Fruit fly (Drosophila melanogaster) whole organism, pupa: ENCODE measurements around the gene Bx.

Experiments used
- CG10348 ChIP-seq: fragments of 200-800 bp; sonication (Bioruptor generic); IDR thresholded peaks from 2 replicates; pipeline ENCODE4 v1.3.6; 2022; ENCODE audit warnings: missing biosample characterization, missing genetic modification characterization
- CG12605 ChIP-seq: fragments of 200-800 bp; sonication (Bioruptor generic); IDR thresholded peaks from 2 replicates; pipeline ENCODE4 v1.3.6; 2022; ENCODE audit warnings: missing biosample characterization, missing genetic modification characterization
- CG13204 ChIP-seq: fragments of 200-800 bp; sonication (Bioruptor generic); optimal IDR thresholded peaks from 2 replicates; lab custom pipeline; 2018; ENCODE audit warnings: missing biosample characterization, mild to moderate bottlenecking, missing genetic modification characterization, moderate library complexity
- CG14655 ChIP-seq: fragments of 200-800 bp; sonication (Bioruptor generic); optimal IDR thresholded peaks from 3 replicates; lab custom pipeline; 2017; ENCODE audit warnings: mild to moderate bottlenecking, missing biosample characterization, missing genetic modification reagents, missing genetic modification characterization
- CG15710 ChIP-seq: fragments of 200-800 bp; sonication (Bioruptor generic); optimal IDR thresholded peaks from 2 replicates; lab custom pipeline; 2018; ENCODE audit warnings: missing biosample characterization, mild to moderate bottlenecking, missing genetic modification characterization, moderate library complexity
- CG17806 ChIP-seq: fragments of 200-800 bp; sonication (Bioruptor generic); optimal IDR thresholded peaks from 2 replicates; lab custom pipeline; 2018; ENCODE audit warnings: missing biosample characterization, mild to moderate bottlenecking, missing genetic modification characterization, moderate library complexity
- CG32121 ChIP-seq: fragments of 200-800 bp; sonication (Bioruptor generic); IDR thresholded peaks from 2 replicates; pipeline ENCODE4 v1.3.6; 2022; ENCODE audit warnings: missing biosample characterization, missing genetic modification characterization
- CG34367 ChIP-seq: fragments of 200-800 bp; sonication (Bioruptor generic); optimal IDR thresholded peaks from 2 replicates; lab custom pipeline; 2018; ENCODE audit warnings: missing biosample characterization, mild to moderate bottlenecking, missing genetic modification characterization
- CG4496 ChIP-seq: fragments of 200-800 bp; sonication (Bioruptor generic); IDR thresholded peaks from 3 replicates; pipeline ENCODE4 v1.3.6; 2022; ENCODE audit warnings: missing biosample characterization, missing genetic modification characterization
- CG8159 ChIP-seq: fragments of 200-800 bp; sonication (Bioruptor generic); optimal IDR thresholded peaks from 3 replicates; lab custom pipeline; 2018; ENCODE audit warnings: missing biosample characterization, mild to moderate bottlenecking, missing genetic modification characterization, moderate library complexity
- CG8301 ChIP-seq: fragments of 200-800 bp; sonication (Bioruptor generic); optimal IDR thresholded peaks from 2 replicates; lab custom pipeline; 2018; ENCODE audit warnings: missing biosample characterization, mild to moderate bottlenecking, missing genetic modification characterization
- CG9948 ChIP-seq: fragments of 200-800 bp; sonication (Bioruptor generic); optimal IDR thresholded peaks from 2 replicates; lab custom pipeline; 2018; ENCODE audit warnings: missing biosample characterization, mild to moderate bottlenecking, missing genetic modification characterization, moderate library complexity
- D1 ChIP-seq: fragments of 200-800 bp; sonication (Bioruptor generic); optimal IDR thresholded peaks from 2 replicates; lab custom pipeline; 2018; ENCODE audit warnings: missing biosample characterization, mild to moderate bottlenecking, missing genetic modification characterization, moderate library complexity
- EcR ChIP-seq: fragments of 200-800 bp; sonication (Bioruptor generic); optimal IDR thresholded peaks from 3 replicates; lab custom pipeline; 2019; ENCODE audit warnings: missing biosample characterization, missing genetic modification characterization, mild to moderate bottlenecking, moderate library complexity, missing genetic modification reagents
- Ets98B ChIP-seq: fragments of 200-800 bp; sonication (Bioruptor generic); IDR thresholded peaks from 2 replicates; pipeline ENCODE4 v1.3.6; 2022; ENCODE audit warnings: missing biosample characterization, missing genetic modification characterization
- Pif1A ChIP-seq: fragments of 200-800 bp; sonication (Bioruptor generic); optimal IDR thresholded peaks from 3 replicates; lab custom pipeline; 2016; ENCODE audit warnings: missing biosample characterization, missing genetic modification characterization
- Pif1B ChIP-seq: fragments of 200-800 bp; sonication (Bioruptor generic); optimal IDR thresholded peaks from 3 replicates; lab custom pipeline; 2016; ENCODE audit warnings: missing biosample characterization, missing genetic modification characterization
- Snoo ChIP-seq: fragments of 200-800 bp; sonication (Bioruptor generic); optimal IDR thresholded peaks from 3 replicates; lab custom pipeline; 2017; ENCODE audit warnings: missing biosample characterization, mild to moderate bottlenecking, missing genetic modification characterization, inconsistent platforms
- fd96Ca ChIP-seq: fragments of 200-800 bp; sonication (Bioruptor generic); IDR thresholded peaks from 3 replicates; pipeline ENCODE4 v1.3.6; 2022; ENCODE audit warnings: missing biosample characterization, missing genetic modification characterization
- gl ChIP-seq: fragments of 200-800 bp; sonication (Bioruptor generic); optimal IDR thresholded peaks from 2 replicates; lab custom pipeline; 2018; ENCODE audit warnings: missing biosample characterization, mild to moderate bottlenecking, missing genetic modification characterization
- rn ChIP-seq: fragments of 200-800 bp; sonication (Bioruptor generic); IDR thresholded peaks from 2 replicates; pipeline ENCODE4 v1.3.6; 2022; ENCODE audit warnings: missing biosample characterization, missing genetic modification characterization

The Bx gene

DNA sequence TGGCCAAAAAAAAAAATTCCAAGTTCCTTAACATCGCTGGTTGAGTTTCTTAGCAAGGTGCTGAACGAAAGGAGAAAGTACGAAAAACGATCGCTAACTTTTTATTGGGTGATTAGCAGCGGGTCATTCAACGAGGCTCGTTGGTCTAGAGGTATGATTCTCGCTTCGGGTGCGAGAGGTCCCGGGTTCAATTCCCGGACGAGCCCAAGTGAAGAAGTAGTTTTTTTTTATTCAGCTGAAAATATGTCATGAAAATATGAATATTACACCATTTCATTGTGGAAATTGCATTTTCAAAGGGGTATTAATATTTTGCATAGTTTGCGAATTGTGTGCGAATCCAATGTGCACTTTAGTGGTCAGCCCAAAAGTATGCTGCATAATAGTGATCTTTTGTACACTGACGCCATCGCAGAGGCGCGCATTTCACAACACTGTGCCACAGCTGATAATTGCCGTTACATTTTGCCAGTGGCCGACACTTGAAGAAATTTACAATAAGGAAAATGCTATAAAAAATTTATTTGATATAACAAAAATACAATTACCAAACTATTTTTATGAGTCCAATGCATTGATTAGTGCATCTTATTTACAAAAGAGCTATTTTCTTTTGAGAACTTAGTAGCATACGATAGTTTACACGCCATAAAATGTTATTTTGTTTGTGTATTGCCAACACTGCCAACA is 50.5 kb downstream of the Bx start:
- TF ChIP-seq CG8301 (tag; lab: Kevin White, UChicago) (peak; percentile 13), Pif1A (GFP tag; lab: Kevin White, UChicago) (peak; percentile 24), Pif1B (peak; percentile 44), CG10348 (GFP tag; lab: Robert Waterston, UW) (no peak), CG4496 (GFP tag; lab: Robert Waterston, UW) (peak; percentile 70; the same call in 2 of the 3 replicates), rn (no peak), D1 (tag; lab: Kevin White, UChicago) (no peak), CG13204 (GFP tag; lab: Kevin White, UChicago) (no peak), CG34367 (tag; lab: Kevin White, UChicago) (no peak), CG8159 (tag; lab: Kevin White, UChicago) (peak; percentile 7), EcR (GFP tag; lab: Kevin White, UChicago) (no peak), CG9948 (tag; lab: Kevin White, UChicago) (no peak), CG12605 (GFP tag; lab: Robert Waterston, UW) (no peak), fd96Ca (GFP tag; lab: Robert Waterston, UW) (no peak), Ets98B (GFP tag; lab: Robert Waterston, UW) (peak; percentile 30; the same call in 1 of the 2 replicates), CG15710 (tag; lab: Kevin White, UChicago) (no peak), CG14655 (GFP tag; lab: Kevin White, UChicago) (peak; percentile 27), CG17806 (tag; lab: Kevin White, UChicago) (peak; percentile 22), CG32121 (GFP tag; lab: Robert Waterston, UW) (no peak; the same call in 1 of the 2 replicates), Snoo (tag; lab: Kevin White, UChicago) (no peak)

DNA sequence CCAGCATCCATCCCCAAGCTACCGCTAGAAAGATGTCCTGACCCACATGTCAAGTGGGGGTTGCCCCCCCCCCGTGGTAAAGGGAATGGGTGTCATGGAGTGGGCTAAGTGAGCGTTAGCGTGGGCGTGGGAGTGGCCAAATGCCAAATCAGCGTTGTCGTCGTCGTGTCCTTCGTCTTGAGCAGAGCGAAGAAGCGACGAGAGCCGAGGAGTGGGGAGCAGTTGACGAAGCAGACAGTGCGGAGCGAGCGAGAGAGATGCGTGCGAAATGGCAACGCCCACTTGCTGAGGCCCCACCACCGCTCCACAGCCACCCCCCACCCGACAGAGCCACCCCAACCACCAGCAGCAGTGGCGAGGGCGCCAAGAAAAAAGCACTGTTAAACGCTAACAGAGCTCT is 59.9 kb downstream of the Bx start:
- TF ChIP-seq CG32121 (GFP tag; lab: Robert Waterston, UW) = no peak
- TF ChIP-seq fd96Ca (GFP tag; lab: Robert Waterston, UW) = no peak
- no peak for TF ChIP-seq CG17806 (tag; lab: Kevin White, UChicago)
- TF ChIP-seq gl = no peak
- TF ChIP-seq rn = no peak
- TF ChIP-seq Pif1B = no peak
- no peak for TF ChIP-seq CG8301 (tag; lab: Kevin White, UChicago)
- TF ChIP-seq CG8159 (tag; lab: Kevin White, UChicago) = no peak
- no peak for TF ChIP-seq CG10348 (GFP tag; lab: Robert Waterston, UW)
- TF ChIP-seq Snoo (tag; lab: Kevin White, UChicago) = no peak
- TF ChIP-seq CG15710 (tag; lab: Kevin White, UChicago) = no peak
- TF ChIP-seq CG12605 (GFP tag; lab: Robert Waterston, UW) = no peak
- no peak for TF ChIP-seq D1 (tag; lab: Kevin White, UChicago)
- no peak for TF ChIP-seq Ets98B (GFP tag; lab: Robert Waterston, UW)

DNA sequence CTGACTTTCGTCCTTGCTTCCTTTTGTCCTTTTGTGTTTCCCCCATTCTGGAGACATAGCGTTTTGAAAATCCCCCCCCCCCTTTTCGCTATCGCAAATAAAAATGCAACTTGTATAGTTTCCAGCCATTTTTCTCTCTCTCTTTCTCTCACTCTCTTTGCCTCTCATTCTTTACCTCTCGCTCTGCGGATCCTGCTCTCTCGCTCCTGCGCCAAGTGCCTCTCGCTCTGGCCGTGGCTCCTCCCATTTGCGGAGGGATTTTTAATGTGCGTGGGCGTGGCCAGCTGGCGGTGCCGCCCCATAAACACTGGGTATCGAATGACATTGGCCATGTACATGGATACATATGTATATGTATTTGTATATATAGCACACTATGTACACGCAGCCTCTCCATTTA is 72.0 kb downstream of the Bx start:
- TF ChIP-seq CG15710 (tag; lab: Kevin White, UChicago) (no peak), CG13204 (GFP tag; lab: Kevin White, UChicago) (no peak), fd96Ca (GFP tag; lab: Robert Waterston, UW) (no peak), CG17806 (tag; lab: Kevin White, UChicago) (no peak), rn (no peak), CG34367 (tag; lab: Kevin White, UChicago) (no peak), CG12605 (GFP tag; lab: Robert Waterston, UW) (no peak), Pif1B (no peak), CG4496 (GFP tag; lab: Robert Waterston, UW) (no peak), CG8159 (tag; lab: Kevin White, UChicago) (no peak)
- TF ChIP-seq, all 21 proteins: peak for 0

DNA sequence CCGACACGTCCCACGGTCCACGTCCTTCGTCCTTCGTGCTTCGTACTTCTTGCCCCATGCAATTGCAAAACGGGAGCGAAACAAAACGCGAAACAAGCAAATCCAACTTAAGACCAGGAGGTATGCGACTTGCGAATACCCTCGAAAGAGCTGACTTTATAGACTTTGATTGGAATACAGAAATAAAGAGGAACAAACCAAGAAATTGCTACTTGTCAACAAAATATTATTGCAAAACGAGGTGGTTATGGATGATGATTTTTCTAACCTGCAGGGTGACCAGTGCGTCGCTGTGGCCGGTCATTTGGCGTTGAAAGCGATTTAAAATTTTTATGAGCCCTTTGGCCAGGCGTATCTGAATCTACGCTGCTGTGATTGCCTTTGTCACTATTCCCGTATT is 98.2 kb downstream of the Bx start:
- TF ChIP-seq CG34367 (tag; lab: Kevin White, UChicago) (peak; percentile 8), Snoo (tag; lab: Kevin White, UChicago) (no peak), CG4496 (GFP tag; lab: Robert Waterston, UW) (0 out of 3 replicates have a peak, but pooled peaks have one; percentile 19), gl (no peak), Pif1B (no peak), CG9948 (tag; lab: Kevin White, UChicago) (peak; percentile 28), CG8301 (tag; lab: Kevin White, UChicago) (no peak), CG8159 (tag; lab: Kevin White, UChicago) (peak; percentile 64), CG15710 (tag; lab: Kevin White, UChicago) (peak; percentile 40), EcR (GFP tag; lab: Kevin White, UChicago) (no peak), CG14655 (GFP tag; lab: Kevin White, UChicago) (peak; percentile 29), CG17806 (tag; lab: Kevin White, UChicago) (no peak), CG12605 (GFP tag; lab: Robert Waterston, UW) (no peak), fd96Ca (GFP tag; lab: Robert Waterston, UW) (0 out of 3 replicates have a peak, but pooled peaks have one; percentile 7), CG13204 (GFP tag; lab: Kevin White, UChicago) (no peak), rn (no peak), CG10348 (GFP tag; lab: Robert Waterston, UW) (no peak), CG32121 (GFP tag; lab: Robert Waterston, UW) (no peak), Ets98B (GFP tag; lab: Robert Waterston, UW) (no peak), Pif1A (GFP tag; lab: Kevin White, UChicago) (peak; percentile 17), D1 (tag; lab: Kevin White, UChicago) (no peak)

- TF ChIP-seq CG34367 (tag; lab: Kevin White, UChicago) (no peak), CG12605 (GFP tag; lab: Robert Waterston, UW) (no peak)
These were observed 102.3 kb downstream of the Bx start, which contains the start of gene CG15040 for dm6 chrX:18617489-18617888. Gene CG15040, minus strand, starts transcription at chrX:18617589.
